Fruit fly (Drosophila melanogaster): ENCODE data around the gene CG6178.

Gene CG6178

dm6 chr3R:24122369-24122768, 29.8 kb upstream of the CG6178 start:
- TF ChIP-seq CG8478 (optimal IDR thresholded peaks at IDR 0.05) (no peak), CTCF (optimal IDR thresholded peaks at IDR 0.05) (no peak)

dm6 chr3R:24130080-24130479, 22.1 kb upstream of the CG6178 start, which contains the start of the genes GatB and Tsc1:
Gene GatB (minus strand): TSS chr3R:24130255.
Gene Tsc1 (plus strand): TSS chr3R:24130307.
- TF ChIP-seq CG8478 (optimal IDR thresholded peaks at IDR 0.05) (no peak), CTCF (optimal IDR thresholded peaks at IDR 0.05) (peak in 1 of 2 experiments; percentile 12)

dm6 chr3R:24134580-24134979, 17.6 kb upstream of the CG6178 start, which contains the start of gene Sec10:
Gene Sec10 (plus strand): TSS chr3R:24134831.
- TF ChIP-seq CTCF (optimal IDR thresholded peaks at IDR 0.05) (no peak), CG8478 (optimal IDR thresholded peaks at IDR 0.05) (no peak)

dm6 chr3R:24137311-24137945, 14.7 kb upstream of the CG6178 start, which contains the start of gene Npc2f:
Gene Npc2f (plus strand): TSS chr3R:24137895.
- no peak for TF ChIP-seq CTCF (optimal IDR thresholded peaks at IDR 0.05)
- no peak for TF ChIP-seq CG8478 (optimal IDR thresholded peaks at IDR 0.05)

dm6 chr3R:24138478-24139455, 13.4 kb upstream of the CG6178 start:
- TF ChIP-seq CTCF (optimal IDR thresholded peaks at IDR 0.05) = no peak
- no peak for TF ChIP-seq CG8478 (optimal IDR thresholded peaks at IDR 0.05)

- TF ChIP-seq CTCF (optimal IDR thresholded peaks at IDR 0.05) (no peak), CG8478 (optimal IDR thresholded peaks at IDR 0.05) (no peak)
These were observed 12.5 kb upstream of the CG6178 start for dm6 chr3R:24139646-24140130.

- TF ChIP-seq CG8478 (optimal IDR thresholded peaks at IDR 0.05) (no peak), CTCF (optimal IDR thresholded peaks at IDR 0.05) (no peak)
These were observed 11.0 kb upstream of the CG6178 start, which contains the start of gene Kal1 for dm6 chr3R:24141013-24141592. Gene Kal1 (plus strand): TSS chr3R:24141395.

- no peak for TF ChIP-seq CTCF (optimal IDR thresholded peaks at IDR 0.05)
- no peak for TF ChIP-seq CG8478 (optimal IDR thresholded peaks at IDR 0.05)
These were observed 9.2 kb upstream of the CG6178 start for dm6 chr3R:24142971-24143370.

dm6 chr3R:24143372-24143771, 8.8 kb upstream of the CG6178 start:
- TF ChIP-seq CTCF (optimal IDR thresholded peaks at IDR 0.05) (no peak), CG8478 (optimal IDR thresholded peaks at IDR 0.05) (no peak)

dm6 chr3R:24143779-24144178, 8.4 kb upstream of the CG6178 start:
- TF ChIP-seq CTCF (optimal IDR thresholded peaks at IDR 0.05) (no peak), CG8478 (optimal IDR thresholded peaks at IDR 0.05) (no peak)

- TF ChIP-seq CTCF (optimal IDR thresholded peaks at IDR 0.05) = no peak
- TF ChIP-seq CG8478 (optimal IDR thresholded peaks at IDR 0.05) = no peak
These were observed 7.6 kb upstream of the CG6178 start for dm6 chr3R:24144542-24144941.

dm6 chr3R:24148838-24149237, 3.3 kb upstream of the CG6178 start, which contains the start of gene Slimp:
Gene Slimp (minus strand): TSS chr3R:24148967.
- TF ChIP-seq CTCF (optimal IDR thresholded peaks at IDR 0.05) (no peak), CG8478 (optimal IDR thresholded peaks at IDR 0.05) (no peak)

- TF ChIP-seq CTCF (optimal IDR thresholded peaks at IDR 0.05) (no peak), CG8478 (optimal IDR thresholded peaks at IDR 0.05) (no peak)
These were observed 2.0 kb upstream of the CG6178 start, which contains the start of gene p38c for dm6 chr3R:24150103-24150502. Gene p38c (minus strand): TSS chr3R:24150203.

dm6 chr3R:24161173-24161811, 9.1 kb downstream of the CG6178 start, which contains the start of the genes Myo95E and TBC1d7:
Gene Myo95E (minus strand): TSS chr3R:24161498.
Gene TBC1d7 (plus strand): TSS chr3R:24161727.
- no peak for TF ChIP-seq CTCF (optimal IDR thresholded peaks at IDR 0.05)
- TF ChIP-seq CG8478 (optimal IDR thresholded peaks at IDR 0.05) = no peak

Data from S2 (cell line).